Worm (Caenorhabditis elegans) whole organism, young adult: Measurements from ENCODE around the gene M02D8.6.

ENCODE experiments used
- C06A6.2 ChIP-seq: fragments of 200-800 bp; sonication (Bioruptor generic); conservative IDR thresholded peaks from 2 replicates; pipeline ENCODE4 v1.3.6; 2022; ENCODE audit warnings: missing genetic modification characterization, missing compliant biosample characterization
- C17E4.6 ChIP-seq: fragments of 200-800 bp; sonication (Bioruptor generic); IDR thresholded peaks from 2 replicates; pipeline ENCODE4 v1.3.6; 2022; ENCODE audit warnings: missing genetic modification reagents, missing genetic modification characterization, missing compliant biosample characterization
- F23B12.7 ChIP-seq: sonication (generic microtip); optimal IDR thresholded peaks from 2 replicates; lab custom pipeline; 2017; ENCODE audit warnings: missing genetic modification characterization, mild to moderate bottlenecking, missing compliant biosample characterization, antibody characterized with exemption, moderate library complexity; ENCODE audit not compliant: insufficient read depth
- F39B2.1 ChIP-seq: fragments of 200-800 bp; sonication (Bioruptor generic); IDR thresholded peaks from 2 replicates; pipeline ENCODE4 v1.3.6; 2022; ENCODE audit warnings: missing genetic modification reagents, missing genetic modification characterization, missing compliant biosample characterization
- F55B11.4 ChIP-seq: sonication (generic microtip); optimal IDR thresholded peaks from 2 replicates; lab custom pipeline; 2016; ENCODE audit warnings: missing compliant biosample characterization, missing genetic modification characterization, borderline replicate concordance; ENCODE audit not compliant: insufficient read depth
- K12H6.12 ChIP-seq: fragments of 200-800 bp; sonication (Bioruptor generic); optimal IDR thresholded peaks from 2 replicates; lab custom pipeline; 2018; ENCODE audit warnings: mild to moderate bottlenecking, missing genetic modification characterization, missing compliant biosample characterization
- T26A5.8 ChIP-seq: sonication (generic microtip); optimal IDR thresholded peaks from 2 replicates; lab custom pipeline; 2016; ENCODE audit warnings: missing genetic modification characterization, missing compliant biosample characterization
- Y53F4B.3 ChIP-seq: fragments of 200-800 bp; sonication (Bioruptor generic); IDR thresholded peaks from 2 replicates; pipeline ENCODE4 v1.3.6; 2022; ENCODE audit warnings: missing genetic modification reagents, missing genetic modification characterization, missing compliant biosample characterization
- Y95B8A.8 ChIP-seq: fragments of 200-800 bp; sonication (Bioruptor generic); IDR thresholded peaks from 2 replicates; pipeline ENCODE4 v1.3.6; 2022; ENCODE audit warnings: missing genetic modification reagents, missing genetic modification characterization, missing compliant biosample characterization
- athp-1 ChIP-seq: sonication (generic microtip); optimal IDR thresholded peaks from 2 replicates; lab custom pipeline; 2017; ENCODE audit warnings: mild to moderate bottlenecking, missing genetic modification characterization, missing compliant biosample characterization
- ceh-79 ChIP-seq: sonication (generic microtip); optimal IDR thresholded peaks from 2 replicates; lab custom pipeline; 2017; ENCODE audit warnings: mild to moderate bottlenecking, missing genetic modification characterization, missing compliant biosample characterization
- die-1 ChIP-seq: sonication (generic microtip); optimal IDR thresholded peaks from 2 replicates; lab custom pipeline; 2016; ENCODE audit warnings: missing genotype, mild to moderate bottlenecking, missing genetic modification characterization, missing compliant biosample characterization
- dox-1 ChIP-seq: fragments of 200-800 bp; sonication (Bioruptor generic); IDR thresholded peaks from 2 replicates; pipeline ENCODE4 v1.3.6; 2022; ENCODE audit warnings: missing genetic modification reagents, missing genetic modification characterization, missing compliant biosample characterization
- dpl-1 ChIP-seq: fragments of 150-350 bp; optimal IDR thresholded peaks from 2 replicates; lab custom pipeline; 2014; ENCODE audit warnings: missing biosample characterization, missing genetic modification reagents, missing genetic modification characterization
- fkh-3 ChIP-seq: sonication (generic microtip); optimal IDR thresholded peaks from 2 replicates; lab custom pipeline; 2016; ENCODE audit warnings: mild to moderate bottlenecking, missing genetic modification characterization, missing compliant biosample characterization
- gei-17 ChIP-seq: fragments of 200-800 bp; sonication (Bioruptor generic); optimal IDR thresholded peaks from 2 replicates; lab custom pipeline; 2018; ENCODE audit warnings: mild to moderate bottlenecking, missing genetic modification characterization, missing compliant biosample characterization
- hlh-26 ChIP-seq: fragments of 200-800 bp; sonication (Bioruptor generic); conservative IDR thresholded peaks from 2 replicates; pipeline ENCODE4 v1.3.6; 2022; ENCODE audit warnings: missing genetic modification reagents, missing genetic modification characterization, missing compliant biosample characterization
- hmg-20 ChIP-seq: fragments of 200-800 bp; sonication (Bioruptor generic); IDR thresholded peaks from 2 replicates; pipeline ENCODE4 v1.3.6; 2022; ENCODE audit warnings: missing genetic modification reagents, missing genetic modification characterization, missing compliant biosample characterization
- hrde-1 ChIP-seq: sonication (generic microtip); optimal IDR thresholded peaks from 2 replicates; lab custom pipeline; 2016; ENCODE audit warnings: missing genetic modification characterization, mild to moderate bottlenecking, missing compliant biosample characterization, moderate library complexity, missing genotype, missing genetic modification reagents, borderline replicate concordance
- lag-1 ChIP-seq: fragments of 200-800 bp; sonication (Bioruptor generic); IDR thresholded peaks from 2 replicates; pipeline ENCODE4 v1.3.6; 2022; ENCODE audit warnings: missing genetic modification reagents, missing genetic modification characterization, missing compliant biosample characterization
- let-607 ChIP-seq, 2 experiments: fragments of 200-800 bp in 1 of 2; sonication (Bioruptor generic) in 1 of 2; sonication (generic microtip) in 1 of 2; optimal IDR thresholded peaks; 2 replicates each; lab custom pipeline; 2016 to 2018; ENCODE audit warnings: mild to moderate bottlenecking in 2 of 2, missing compliant biosample characterization in 2 of 2, missing genetic modification characterization in 2 of 2, moderate library complexity in 2 of 2, missing genotype in 1 of 2
- lin-26 ChIP-seq: fragments of 200-800 bp; sonication (Bioruptor generic); IDR thresholded peaks from 2 replicates; pipeline ENCODE4 v1.3.6; 2022; ENCODE audit warnings: missing genetic modification reagents, missing genetic modification characterization, missing compliant biosample characterization
- lin-54 ChIP-seq: fragments of 200-800 bp; sonication (Bioruptor generic); optimal IDR thresholded peaks from 2 replicates; lab custom pipeline; 2018; ENCODE audit warnings: mild to moderate bottlenecking, missing genetic modification characterization, missing compliant biosample characterization
- lir-1 ChIP-seq: fragments of 200-800 bp; sonication (Bioruptor generic); conservative IDR thresholded peaks from 2 replicates; pipeline ENCODE4 v1.3.6; 2022; ENCODE audit warnings: missing genetic modification reagents, missing genetic modification characterization, missing compliant biosample characterization
- nhr-120 ChIP-seq: fragments of 200-800 bp; sonication (Bioruptor generic); IDR thresholded peaks from 2 replicates; pipeline ENCODE4 v1.3.6; 2022; ENCODE audit warnings: missing genetic modification characterization, missing compliant biosample characterization
- nhr-179 ChIP-seq: sonication (generic microtip); optimal IDR thresholded peaks from 2 replicates; lab custom pipeline; 2016; ENCODE audit warnings: mild to moderate bottlenecking, missing genetic modification characterization, missing compliant biosample characterization
- nhr-80 ChIP-seq: sonication (generic microtip); optimal IDR thresholded peaks from 2 replicates; lab custom pipeline; 2016; ENCODE audit warnings: missing genetic modification characterization, missing compliant biosample characterization
- nhr-90 ChIP-seq: sonication (generic microtip); optimal IDR thresholded peaks from 2 replicates; lab custom pipeline; 2016; ENCODE audit warnings: missing genotype, mild to moderate bottlenecking, missing genetic modification characterization, missing compliant biosample characterization
- pbrm-1 ChIP-seq: fragments of 200-800 bp; sonication (Bioruptor generic); IDR thresholded peaks from 2 replicates; pipeline ENCODE4 v1.3.6; 2022; ENCODE audit warnings: missing genetic modification reagents, missing genetic modification characterization, missing compliant biosample characterization
- pha-4 ChIP-seq: fragments of 150-350 bp; sonication (generic microtip); optimal IDR thresholded peaks from 2 replicates; lab custom pipeline; 2014; ENCODE audit warnings: missing biosample characterization, missing genetic modification reagents, missing genetic modification characterization
- rpc-1 ChIP-seq, 2 experiments: fragments of 150-350 bp in 1 of 2; sonication (generic microtip) in 1 of 2; optimal IDR thresholded peaks; 2 replicates each; lab custom pipeline; 2014 to 2018; ENCODE audit warnings: missing biosample characterization in 1 of 2, missing genetic modification characterization in 1 of 2, missing genetic modification reagents in 1 of 2, missing genotype in 1 of 2
- snpc-1.1 ChIP-seq: sonication (generic microtip); optimal IDR thresholded peaks from 2 replicates; lab custom pipeline; 2017; ENCODE audit warnings: missing genetic modification characterization, mild to moderate bottlenecking, missing compliant biosample characterization, antibody characterized with exemption, moderate library complexity, missing genotype, missing genetic modification reagents; ENCODE audit not compliant: insufficient read depth
- tbx-9 ChIP-seq: sonication (generic microtip); optimal IDR thresholded peaks from 2 replicates; lab custom pipeline; 2016; ENCODE audit warnings: borderline replicate concordance, missing genetic modification characterization, inconsistent platforms, missing compliant biosample characterization
- unc-62 ChIP-seq: fragments of 150-350 bp; optimal IDR thresholded peaks from 2 replicates; lab custom pipeline; 2014; ENCODE audit warnings: missing biosample characterization, missing genetic modification reagents, missing genetic modification characterization
- zfh-2 ChIP-seq: fragments of 200-800 bp; sonication (Bioruptor generic); conservative IDR thresholded peaks from 2 replicates; pipeline ENCODE4 v1.3.6; 2022; ENCODE audit warnings: missing genetic modification reagents, missing genetic modification characterization, missing compliant biosample characterization
- ztf-26 ChIP-seq: sonication (generic microtip); optimal IDR thresholded peaks from 2 replicates; lab custom pipeline; 2017; ENCODE audit warnings: missing genetic modification characterization, missing compliant biosample characterization
- ztf-6 ChIP-seq: fragments of 200-800 bp; sonication (Bioruptor generic); IDR thresholded peaks from 2 replicates; pipeline ENCODE4 v1.3.6; 2022; ENCODE audit warnings: missing genetic modification reagents, missing genetic modification characterization, missing compliant biosample characterization

Gene M02D8.6

DNA sequence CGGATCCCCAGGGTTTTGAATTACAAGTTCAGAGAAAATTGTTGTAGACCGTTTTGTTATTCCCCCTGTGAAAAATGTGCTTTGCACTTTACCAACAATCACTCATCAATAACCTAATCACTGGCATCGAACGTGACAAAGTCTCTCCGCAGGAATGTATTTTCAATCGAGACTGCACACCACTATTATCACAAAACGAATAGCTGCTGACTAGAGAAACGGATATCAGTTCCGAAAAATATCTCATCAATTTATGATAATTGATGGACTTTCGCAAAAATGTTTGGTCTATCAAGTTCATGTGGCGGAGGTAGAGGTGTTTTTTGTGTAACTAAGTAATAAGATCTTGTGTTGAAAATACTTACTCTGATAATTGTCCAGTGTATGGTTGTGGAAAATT, 29.3 kb upstream of the M02D8.6 start:
- TF ChIP-seq nhr-120 (GFP tag; lab: Robert Waterston, UW) (no peak), Y95B8A.8 (GFP tag; lab: Robert Waterston, UW) (no peak), lag-1 (GFP tag; lab: Robert Waterston, UW) (no peak), dpl-1 (GFP tag; lab: Kevin White, UChicago) (no peak), die-1 (tag; lab: Kevin White, UChicago) (no peak), fkh-3 (tag; lab: Kevin White, UChicago) (no peak), F55B11.4 (no peak), rpc-1 (optimal IDR thresholded peaks at IDR 0.05; lab: Kevin White, UChicago) (no peak), rpc-1 (tag; optimal IDR thresholded peaks at IDR 0.05; lab: Kevin White, UChicago) (no peak), K12H6.12 (tag; lab: Kevin White, UChicago) (no peak), T26A5.8 (tag; lab: Kevin White, UChicago) (no peak), ztf-26 (tag; lab: Kevin White, UChicago) (no peak)

DNA sequence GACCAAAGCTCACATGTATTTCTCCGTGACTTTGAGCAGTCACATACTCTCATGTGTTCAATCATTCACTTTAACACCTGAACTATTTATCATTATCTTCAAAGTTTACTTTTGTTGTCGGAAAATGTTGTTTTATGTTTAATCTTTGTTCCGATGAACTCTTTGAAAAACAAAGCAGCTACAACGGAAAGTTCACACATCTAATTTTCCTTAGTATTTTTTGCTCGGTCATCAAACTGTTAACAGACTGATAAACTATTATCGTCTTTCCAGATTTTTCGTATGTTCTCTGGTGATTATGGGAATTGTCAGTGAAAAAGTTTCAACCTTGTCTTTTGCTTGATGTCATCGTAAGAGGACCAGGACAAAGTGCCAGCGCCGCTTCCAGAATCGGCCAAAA, 24.3 kb upstream of the M02D8.6 start:
- TF ChIP-seq athp-1 (tag; lab: Kevin White, UChicago), result no peak
- TF ChIP-seq hmg-20 (GFP tag; lab: Robert Waterston, UW), result no peak
- no peak for TF ChIP-seq C06A6.2 (GFP tag; lab: Robert Waterston, UW)
- no peak for TF ChIP-seq tbx-9
- TF ChIP-seq F55B11.4, result no peak
- TF ChIP-seq nhr-80 (tag; lab: Kevin White, UChicago), result peak; percentile 14

DNA sequence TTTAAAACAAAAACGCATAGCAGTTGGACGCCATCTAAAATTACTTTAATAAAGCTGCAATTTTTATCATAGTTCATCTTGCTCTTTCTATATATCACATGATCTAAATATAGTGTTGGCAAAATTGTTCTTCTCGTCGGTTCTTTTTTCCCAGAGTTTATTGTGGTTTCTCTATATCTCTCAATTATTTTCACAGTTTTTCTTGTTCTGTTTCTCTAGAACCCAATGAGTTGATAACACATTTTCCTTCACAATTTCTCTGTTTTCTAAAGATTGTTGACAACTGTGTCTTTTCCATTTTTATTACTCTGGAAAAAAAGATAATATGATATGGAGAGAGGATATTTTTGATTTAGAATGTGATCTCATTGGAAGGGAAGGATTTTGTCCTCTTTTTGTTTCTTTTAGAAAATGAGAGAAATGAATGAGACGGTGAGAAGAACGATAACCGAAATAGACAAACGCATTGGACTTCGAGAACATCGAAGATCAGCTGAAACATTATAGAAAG, 22.6 kb upstream of the M02D8.6 start:
- TF ChIP-seq F39B2.1 (GFP tag; lab: Robert Waterston, UW) (no peak), ztf-26 (tag; lab: Kevin White, UChicago) (no peak), dox-1 (no peak), lir-1 (GFP tag; lab: Robert Waterston, UW) (no peak), nhr-90 (no peak), die-1 (tag; lab: Kevin White, UChicago) (no peak), gei-17 (GFP tag; lab: Kevin White, UChicago) (no peak), pbrm-1 (GFP tag; lab: Robert Waterston, UW) (no peak), C17E4.6 (no peak), Y53F4B.3 (no peak), hrde-1 (tag; lab: Kevin White, UChicago) (no peak), nhr-179 (tag; lab: Kevin White, UChicago) (no peak)

DNA sequence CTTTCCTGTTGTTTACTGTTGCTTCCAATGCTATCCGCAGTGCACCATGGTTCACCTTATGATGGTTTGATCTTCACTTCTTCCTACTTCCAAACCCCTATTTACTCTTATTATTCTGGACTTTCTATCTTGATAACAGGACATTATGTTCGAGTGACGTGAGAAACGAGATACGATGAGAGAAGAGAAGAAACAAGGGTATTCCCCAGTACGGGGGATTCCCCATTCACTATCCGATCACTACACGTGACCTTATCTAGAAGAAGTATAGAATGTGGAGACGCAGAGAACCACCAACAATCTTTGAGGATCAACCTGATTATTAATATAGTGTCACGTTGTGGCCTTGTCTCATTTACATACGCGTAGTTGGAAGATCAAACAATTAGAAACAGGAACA, 20.8 kb upstream of the M02D8.6 start:
- TF ChIP-seq snpc-1.1 (tag; lab: Kevin White, UChicago), result no peak
- 0 out of 2 replicates have a peak, but pooled peaks have one; percentile 37 for TF ChIP-seq lin-26 (GFP tag; lab: Robert Waterston, UW)

DNA sequence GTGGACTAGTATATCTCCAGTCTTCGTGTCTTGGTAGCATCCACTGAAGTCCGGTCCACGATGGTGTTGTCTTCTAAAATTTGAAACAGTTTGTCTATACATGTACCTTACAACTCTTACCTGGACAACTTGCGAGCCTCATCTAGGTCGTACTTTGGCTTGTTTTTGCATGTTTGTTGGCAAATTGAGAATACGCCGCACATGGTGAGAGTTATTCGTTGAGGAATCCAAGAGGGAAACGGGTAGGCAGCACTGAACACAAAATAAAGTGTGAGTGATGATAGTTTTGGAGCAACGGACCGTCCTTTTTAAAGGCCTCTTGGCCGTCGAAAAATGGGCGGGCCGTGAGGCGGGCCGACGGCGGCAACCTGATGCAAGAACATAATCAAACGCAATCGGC, 18.9 kb upstream of the M02D8.6 start, which contains the start of gene asns-2:
TSS of gene asns-2 (minus strand) at position 282 of the 400 bp plus-strand sequence.
- TF ChIP-seq hrde-1 (tag; lab: Kevin White, UChicago) (no peak), ceh-79 (tag; lab: Kevin White, UChicago) (no peak), F23B12.7 (no peak), hlh-26 (GFP tag; lab: Robert Waterston, UW) (no peak), nhr-90 (no peak), zfh-2 (GFP tag; lab: Robert Waterston, UW) (no peak), let-607 (tag; optimal IDR thresholded peaks at IDR 0.05; lab: Kevin White, UChicago) (no peak), die-1 (tag; lab: Kevin White, UChicago) (no peak), unc-62 (GFP tag; lab: Kevin White, UChicago) (no peak), ztf-6 (GFP tag; lab: Robert Waterston, UW) (no peak), lin-54 (GFP tag; lab: Kevin White, UChicago) (no peak), pha-4 (tag; lab: Kevin White, UChicago) (no peak)
- TF ChIP-seq, all 124 proteins: peak for 0
